Worm (Caenorhabditis elegans) whole organism, L4 larva: ENCODE data around the gene jmjd-1.1.

Source experiments
- ZK546.5 ChIP-seq, 2 experiments: sonication (generic microtip); optimal IDR thresholded peaks; 2 replicates each; lab custom pipeline; 2017; ENCODE audit warnings: missing biosample characterization in 2 of 2, missing genetic modification characterization in 2 of 2
- aha-1 ChIP-seq: fragments of 150-350 bp; peaks from one replicate; lab custom pipeline; 2014; ENCODE audit warnings: missing biosample characterization, missing genetic modification characterization
- ama-1 ChIP-seq: fragments of 150-350 bp; optimal IDR thresholded peaks from 2 replicates; lab custom pipeline; 2014; ENCODE audit warnings: inconsistent platforms, mixed read lengths
- attf-4 ChIP-seq: sonication (generic microtip); optimal IDR thresholded peaks from 3 replicates; lab custom pipeline; 2017; ENCODE audit warnings: missing biosample characterization, missing genetic modification characterization
- ces-1 ChIP-seq: fragments of 150-350 bp; sonication (generic microtip); optimal IDR thresholded peaks from 4 replicates; lab custom pipeline; 2014; ENCODE audit warnings: missing biosample characterization, missing genetic modification reagents, missing genetic modification characterization
- cey-2 ChIP-seq: sonication (generic microtip); optimal IDR thresholded peaks from 3 replicates; lab custom pipeline; 2017; ENCODE audit warnings: missing genetic modification characterization, mild to moderate bottlenecking, missing compliant biosample characterization, antibody characterized with exemption, borderline replicate concordance; ENCODE audit not compliant: insufficient read depth
- ctbp-1 ChIP-seq: fragments of 200-800 bp; sonication (Bioruptor generic); IDR thresholded peaks from 2 replicates; pipeline ENCODE4 v1.3.6; 2022; ENCODE audit warnings: missing genetic modification reagents, missing genetic modification characterization, missing compliant biosample characterization
- daf-16 ChIP-seq, 3 experiments: sonication (generic microtip); optimal IDR thresholded peaks; 2 replicates each; lab custom pipeline; 2016 to 2017; ENCODE audit warnings: missing genetic modification characterization in 3 of 3, missing genetic modification reagents in 3 of 3, mild to moderate bottlenecking in 2 of 3, missing compliant biosample characterization in 2 of 3, missing biosample characterization in 1 of 3, moderate library complexity in 1 of 3
- dmd-8 ChIP-seq: fragments of 200-800 bp; sonication (Bioruptor generic); IDR thresholded peaks from 2 replicates; pipeline ENCODE4 v1.3.6; 2022; ENCODE audit warnings: missing genetic modification characterization, missing compliant biosample characterization
- dpl-1 ChIP-seq: fragments of 150-350 bp; optimal IDR thresholded peaks from 2 replicates; lab custom pipeline; 2014; ENCODE audit warnings: missing biosample characterization, missing genetic modification reagents, missing genetic modification characterization
- egl-27 ChIP-seq: sonication (generic microtip); optimal IDR thresholded peaks from 3 replicates; lab custom pipeline; 2017; ENCODE audit warnings: missing biosample characterization, missing genetic modification reagents, missing genetic modification characterization
- gei-8 ChIP-seq: fragments of 200-800 bp; sonication (Bioruptor generic); optimal IDR thresholded peaks from 2 replicates; lab custom pipeline; 2018; ENCODE audit warnings: mild to moderate bottlenecking, missing genetic modification characterization, missing compliant biosample characterization
- hif-1 ChIP-seq, 2 experiments: sonication (generic microtip); optimal IDR thresholded peaks; 2 replicates each; lab custom pipeline; 2016 to 2017; ENCODE audit warnings: missing compliant biosample characterization in 2 of 2, missing genetic modification characterization in 2 of 2, missing genetic modification reagents in 2 of 2, missing genotype in 2 of 2, mild to moderate bottlenecking in 1 of 2
- hlh-11 ChIP-seq: fragments of 200-800 bp; sonication (Bioruptor generic); optimal IDR thresholded peaks from 2 replicates; lab custom pipeline; 2018; ENCODE audit warnings: mild to moderate bottlenecking, missing genetic modification characterization, missing compliant biosample characterization
- hlh-30 ChIP-seq: sonication (generic microtip); optimal IDR thresholded peaks from 2 replicates; lab custom pipeline; 2017; ENCODE audit warnings: antibody characterized with exemption, mild to moderate bottlenecking, missing genetic modification characterization, missing compliant biosample characterization; ENCODE audit not compliant: insufficient read depth
- hmg-1.1 ChIP-seq: fragments of 200-800 bp; sonication (Bioruptor generic); IDR thresholded peaks from 2 replicates; pipeline ENCODE4 v1.3.6; 2022; ENCODE audit warnings: missing genetic modification reagents, missing genetic modification characterization, missing compliant biosample characterization
- lir-3 ChIP-seq: sonication (generic microtip); optimal IDR thresholded peaks from 2 replicates; lab custom pipeline; 2016; ENCODE audit warnings: mild to moderate bottlenecking, missing genetic modification characterization, missing compliant biosample characterization
- lsy-2 ChIP-seq, 2 experiments: fragments of 150-350 bp in 1 of 2; sonication (generic microtip) in 1 of 2; optimal IDR thresholded peaks; 2 replicates each; lab custom pipeline; 2014 to 2017; ENCODE audit warnings: missing biosample characterization in 2 of 2, missing genetic modification characterization in 2 of 2
- mdl-1 ChIP-seq, 2 experiments: fragments of 150-350 bp in 1 of 2; sonication (generic microtip) in 1 of 2; optimal IDR thresholded peaks; 2 replicates each; lab custom pipeline; 2014 to 2017; ENCODE audit warnings: missing biosample characterization in 2 of 2, missing genetic modification characterization in 2 of 2
- mep-1 ChIP-seq: fragments of 150-350 bp; sonication (generic microtip); optimal IDR thresholded peaks from 3 replicates; lab custom pipeline; 2014; ENCODE audit warnings: missing biosample characterization, missing genetic modification characterization
- mes-2 ChIP-seq: sonication (generic microtip); optimal IDR thresholded peaks from 2 replicates; lab custom pipeline; 2016; ENCODE audit warnings: missing genotype, mild to moderate bottlenecking, missing genetic modification characterization, missing compliant biosample characterization; ENCODE audit not compliant: poor library complexity, severe bottlenecking
- nhr-11 ChIP-seq: fragments of 150-350 bp; optimal IDR thresholded peaks from 2 replicates; lab custom pipeline; 2014; ENCODE audit warnings: missing biosample characterization, missing genetic modification characterization
- nhr-28 ChIP-seq: fragments of 150-350 bp; optimal IDR thresholded peaks from 2 replicates; lab custom pipeline; 2014; ENCODE audit warnings: missing biosample characterization, missing genetic modification characterization
- nhr-41 ChIP-seq: fragments of 200-800 bp; sonication (Bioruptor generic); IDR thresholded peaks from 2 replicates; pipeline ENCODE4 v1.3.6; 2022; ENCODE audit warnings: missing genetic modification reagents, missing genetic modification characterization, missing compliant biosample characterization
- nhr-48 ChIP-seq: sonication (generic microtip); optimal IDR thresholded peaks from 2 replicates; lab custom pipeline; 2016; ENCODE audit warnings: mild to moderate bottlenecking, missing genetic modification characterization, missing compliant biosample characterization
- nhr-6 ChIP-seq: fragments of 150-350 bp; optimal IDR thresholded peaks from 2 replicates; lab custom pipeline; 2014; ENCODE audit warnings: missing biosample characterization, missing genetic modification characterization
- php-3 ChIP-seq: fragments of 200-800 bp; sonication (Bioruptor generic); IDR thresholded peaks from 2 replicates; pipeline ENCODE4 v1.3.6; 2022; ENCODE audit warnings: missing genetic modification reagents, missing genetic modification characterization, missing compliant biosample characterization
- saeg-2 ChIP-seq: fragments of 200-800 bp; sonication (Bioruptor generic); IDR thresholded peaks from 2 replicates; pipeline ENCODE4 v1.3.6; 2022; ENCODE audit warnings: missing genetic modification reagents, missing genetic modification characterization, missing compliant biosample characterization
- sdz-12 ChIP-seq: fragments of 200-800 bp; sonication (Bioruptor generic); optimal IDR thresholded peaks from 2 replicates; lab custom pipeline; 2018; ENCODE audit warnings: mild to moderate bottlenecking, missing genetic modification characterization, missing compliant biosample characterization
- set-16 ChIP-seq: fragments of 200-800 bp; sonication (Bioruptor generic); IDR thresholded peaks from 2 replicates; pipeline ENCODE4 v1.3.6; 2022; ENCODE audit warnings: missing genetic modification reagents, missing genetic modification characterization, missing compliant biosample characterization
- skn-1 ChIP-seq: fragments of 150-350 bp; optimal IDR thresholded peaks from 2 replicates; lab custom pipeline; 2014; ENCODE audit warnings: missing biosample characterization, missing genetic modification characterization
- unc-62 ChIP-seq, 3 experiments: fragments of 150-350 bp in 1 of 3; sonication (generic microtip); optimal IDR thresholded peaks in 2 of 3; peaks in 1 of 3; 1 replicate in 1 of 3; 2 replicates in 2 of 3; lab custom pipeline; 2014 to 2017; ENCODE audit warnings: missing biosample characterization in 3 of 3, missing genetic modification characterization in 3 of 3, missing genetic modification reagents in 3 of 3, missing genotype in 1 of 3
- zag-1 ChIP-seq: fragments of 150-350 bp; optimal IDR thresholded peaks from 2 replicates; lab custom pipeline; 2014; ENCODE audit warnings: missing biosample characterization, missing genetic modification characterization
- zfp-2 ChIP-seq: sonication (generic microtip); optimal IDR thresholded peaks from 2 replicates; lab custom pipeline; 2016; ENCODE audit warnings: mild to moderate bottlenecking, missing genetic modification characterization, missing compliant biosample characterization
- zip-11 ChIP-seq: fragments of 200-800 bp; sonication (Bioruptor generic); IDR thresholded peaks from 2 replicates; pipeline ENCODE4 v1.3.6; 2022; ENCODE audit warnings: missing genetic modification characterization, missing compliant biosample characterization

Gene jmjd-1.1

DNA sequence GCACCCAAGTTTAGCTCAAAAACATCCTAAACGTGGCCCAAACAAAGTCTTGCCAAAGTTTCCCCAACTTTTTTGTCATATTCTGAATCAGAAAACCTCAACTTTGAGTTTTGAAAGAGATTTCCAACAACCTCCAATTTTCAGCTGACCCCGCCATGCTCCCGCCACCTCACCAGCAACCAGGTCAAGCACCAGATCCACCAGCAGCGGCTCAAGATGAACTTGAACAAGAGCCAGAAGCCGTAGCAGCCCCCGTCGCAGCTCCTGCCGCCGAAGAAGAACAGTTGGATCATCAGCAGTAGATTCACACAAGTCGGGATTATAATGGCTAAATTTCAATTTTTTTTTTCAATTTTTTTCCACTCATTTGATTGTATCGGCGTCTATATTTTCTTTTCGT lies 4.9 kb downstream of the jmjd-1.1 start:
- peak; percentile 71 for TF ChIP-seq set-16 (GFP tag; lab: Robert Waterston, UW)
- no peak for TF ChIP-seq php-3

DNA sequence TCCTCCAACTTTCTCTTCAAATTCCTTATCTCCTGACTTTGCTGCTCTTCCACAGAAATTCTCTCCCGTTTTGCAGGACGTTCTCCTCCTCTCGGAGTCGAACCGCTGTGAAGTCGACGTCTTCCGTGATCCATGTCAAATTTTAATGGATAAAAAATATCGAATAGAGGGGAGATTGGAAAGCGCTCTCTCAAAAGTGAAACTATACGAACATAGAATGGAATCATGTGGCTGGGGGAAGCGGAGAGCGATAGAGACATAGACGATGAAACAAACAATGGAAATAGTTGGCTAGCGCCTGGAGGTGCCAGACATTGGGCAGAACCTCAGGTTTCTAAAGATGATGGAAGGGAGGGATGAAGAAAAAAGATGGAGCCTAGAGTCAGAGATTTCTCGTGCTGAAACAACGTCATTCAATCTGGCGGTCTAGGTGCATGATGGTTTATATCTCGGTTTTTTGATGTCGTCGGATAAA lies 7.6 kb downstream of the jmjd-1.1 start, which contains the start of gene F43G6.8:
Gene F43G6.8 (minus strand): TSS at position 198 of the 475 bp plus-strand sequence.
- TF ChIP-seq mes-2 (tag; lab: Kevin White, UChicago) (peak; percentile 36), ces-1 (GFP tag; lab: Kevin White, UChicago) (no peak), lir-3 (tag; lab: Kevin White, UChicago) (no peak), nhr-48 (tag; lab: Kevin White, UChicago) (no peak), zip-11 (GFP tag; lab: Robert Waterston, UW) (no peak), dmd-8 (GFP tag; lab: Robert Waterston, UW) (0 out of 2 replicates have a peak, but pooled peaks have one; percentile 18), hlh-11 (tag; lab: Kevin White, UChicago) (peak; percentile 74), skn-1 (tag; lab: Kevin White, UChicago) (no peak), attf-4 (tag; lab: Kevin White, UChicago) (no peak), hif-1 (tag; optimal IDR thresholded peaks at IDR 0.05; lab: Kevin White, UChicago) (peak in 1 of 2 experiments; percentile 48), egl-27 (tag; lab: Kevin White, UChicago) (no peak), zag-1 (no peak), hmg-1.1 (peak; percentile 64), ama-1 (peak; percentile 73), nhr-11 (peak; percentile 80), nhr-6 (tag; lab: Kevin White, UChicago) (peak; percentile 23), nhr-28 (peak; percentile 53), mdl-1 (tag; optimal IDR thresholded peaks at IDR 0.05; lab: Kevin White, UChicago) (peak in 1 of 2 experiments; percentile 74), nhr-41 (GFP tag; lab: Robert Waterston, UW) (no peak), daf-16 (GFP tag; optimal IDR thresholded peaks at IDR 0.05; lab: Kevin White, UChicago) (no peak), daf-16 (tag; optimal IDR thresholded peaks at IDR 0.05; lab: Kevin White, UChicago) (peak; percentile 2), saeg-2 (GFP tag; lab: Robert Waterston, UW) (no peak), hlh-30 (tag; lab: Kevin White, UChicago) (peak; percentile 95), aha-1 (peak; percentile 75), lsy-2 (tag; optimal IDR thresholded peaks at IDR 0.05; lab: Kevin White, UChicago) (no peak), gei-8 (GFP tag; lab: Kevin White, UChicago) (no peak), sdz-12 (no peak), dpl-1 (GFP tag; lab: Kevin White, UChicago) (peak; percentile 24), ZK546.5 (tag; optimal IDR thresholded peaks at IDR 0.05; lab: Kevin White, UChicago) (no peak), ctbp-1 (GFP tag; lab: Robert Waterston, UW) (no peak), unc-62 (GFP tag; optimal IDR thresholded peaks at IDR 0.05 in 1 of 2; lab: Kevin White, UChicago) (no peak), unc-62 (tag; optimal IDR thresholded peaks at IDR 0.05; lab: Kevin White, UChicago) (no peak), mep-1 (tag; lab: Kevin White, UChicago) (peak; percentile 56), cey-2 (tag; lab: Kevin White, UChicago) (no peak)

DNA sequence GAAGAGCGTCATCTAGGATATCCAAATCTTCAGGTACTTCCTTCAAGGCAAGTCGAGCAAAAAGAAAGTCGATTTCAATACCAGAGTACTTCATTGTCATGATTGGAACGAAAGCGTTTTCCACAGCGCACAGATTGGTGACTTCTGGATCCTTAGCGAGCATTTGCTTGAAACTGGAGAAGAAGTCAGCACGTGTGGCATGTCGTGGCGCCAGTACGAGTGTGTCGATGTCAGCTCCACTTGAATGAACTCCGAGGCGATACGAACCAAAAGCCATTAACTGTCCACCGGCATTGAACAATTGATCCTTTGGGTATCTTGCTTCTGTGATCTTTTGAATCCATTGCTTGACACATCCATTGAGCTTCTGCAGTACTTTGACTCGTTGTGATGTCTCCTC lies 9.7 kb downstream of the jmjd-1.1 start:
- TF ChIP-seq aha-1, result peak; percentile 80
- no peak for TF ChIP-seq zfp-2 (tag; lab: Kevin White, UChicago)
- TF ChIP-seq unc-62 (GFP tag; optimal IDR thresholded peaks at IDR 0.05 in 1 of 2; lab: Kevin White, UChicago), result peak in 1 of 2 experiments; percentile 98
- TF ChIP-seq unc-62 (tag; optimal IDR thresholded peaks at IDR 0.05; lab: Kevin White, UChicago), result no peak
- TF ChIP-seq, all 104 proteins: peak for 2
